Worm (Caenorhabditis elegans): ENCODE measurements around the gene natb-1.

- TF ChIP-seq lin-11 (tag; optimal IDR thresholded peaks at IDR 0.05), result no peak
- TF ChIP-seq lin-39 (tag; optimal IDR thresholded peaks at IDR 0.05), result no peak
- TF ChIP-seq nhr-12 (tag; optimal IDR thresholded peaks at IDR 0.05), result no peak
- no peak for TF ChIP-seq nhr-23 (tag; optimal IDR thresholded peaks at IDR 0.05)
- no peak for TF ChIP-seq mdl-1 (tag; optimal IDR thresholded peaks at IDR 0.05)
- no peak for TF ChIP-seq nhr-11 (tag; optimal IDR thresholded peaks at IDR 0.05)
- TF ChIP-seq ama-1 (optimal IDR thresholded peaks at IDR 0.05), result no peak
- TF ChIP-seq lsy-2 (tag; optimal IDR thresholded peaks at IDR 0.05), result no peak
- no peak for TF ChIP-seq elt-3 (tag; optimal IDR thresholded peaks at IDR 0.05)
- no peak for TF ChIP-seq blmp-1 (tag; optimal IDR thresholded peaks at IDR 0.05; ENCODE audit: insufficient read depth)
Observed at ce11 chrV:7956218-7956617, 27.0 kb downstream of the natb-1 start, which contains the start of gene pals-34.

All from whole organism, L2 larva.